Fruit fly (Drosophila melanogaster) Kc167 (cell line): ENCODE data around the gene Sfp36F.

Experiments used
- Myc ChIP-seq: fragments of >200 bp; optimal IDR thresholded peaks from 2 replicates; lab custom pipeline; 2017; ENCODE audit warnings: missing external identifiers
- Sin3A ChIP-seq: fragments of >200 bp; optimal IDR thresholded peaks from 2 replicates; lab custom pipeline; 2018; ENCODE audit warnings: missing external identifiers
- h ChIP-seq: fragments of >200 bp; optimal IDR thresholded peaks from 3 replicates; lab custom pipeline; 2018; ENCODE audit warnings: missing external identifiers
- insv ChIP-seq: fragments of >200 bp; optimal IDR thresholded peaks from 3 replicates; lab custom pipeline; 2018; ENCODE audit warnings: missing external identifiers
- psq ChIP-seq: fragments of >200 bp; optimal IDR thresholded peaks from 2 replicates; lab custom pipeline; 2017; ENCODE audit warnings: missing external identifiers
- ttk ChIP-seq: sonication (Bioruptor generic); optimal IDR thresholded peaks from 2 replicates; lab custom pipeline; 2017; ENCODE audit warnings: missing external identifiers

dm6 chr2L:18284150-18284842 is 8.0 kb upstream of the Sfp36F start:
- TF ChIP-seq insv (lab: Kevin White, UChicago) (no peak), ttk (no peak), Sin3A (lab: Kevin White, UChicago) (no peak), h (lab: Kevin White, UChicago) (no peak), Myc (lab: Kevin White, UChicago) (no peak), psq (no peak)
